Fruit fly (Drosophila melanogaster) whole organism, pupa: ENCODE measurements around the gene spir.

ENCODE experiments used
- CG10348 ChIP-seq: fragments of 200-800 bp; sonication (Bioruptor generic); IDR thresholded peaks from 2 replicates; pipeline ENCODE4 v1.3.6; 2022; ENCODE audit warnings: missing biosample characterization, missing genetic modification characterization
- CG12605 ChIP-seq: fragments of 200-800 bp; sonication (Bioruptor generic); IDR thresholded peaks from 2 replicates; pipeline ENCODE4 v1.3.6; 2022; ENCODE audit warnings: missing biosample characterization, missing genetic modification characterization
- CG13204 ChIP-seq: fragments of 200-800 bp; sonication (Bioruptor generic); optimal IDR thresholded peaks from 2 replicates; lab custom pipeline; 2018; ENCODE audit warnings: missing biosample characterization, mild to moderate bottlenecking, missing genetic modification characterization, moderate library complexity
- CG14655 ChIP-seq: fragments of 200-800 bp; sonication (Bioruptor generic); optimal IDR thresholded peaks from 3 replicates; lab custom pipeline; 2017; ENCODE audit warnings: mild to moderate bottlenecking, missing biosample characterization, missing genetic modification reagents, missing genetic modification characterization
- CG15710 ChIP-seq: fragments of 200-800 bp; sonication (Bioruptor generic); optimal IDR thresholded peaks from 2 replicates; lab custom pipeline; 2018; ENCODE audit warnings: missing biosample characterization, mild to moderate bottlenecking, missing genetic modification characterization, moderate library complexity
- CG17806 ChIP-seq: fragments of 200-800 bp; sonication (Bioruptor generic); optimal IDR thresholded peaks from 2 replicates; lab custom pipeline; 2018; ENCODE audit warnings: missing biosample characterization, mild to moderate bottlenecking, missing genetic modification characterization, moderate library complexity
- CG32121 ChIP-seq: fragments of 200-800 bp; sonication (Bioruptor generic); IDR thresholded peaks from 2 replicates; pipeline ENCODE4 v1.3.6; 2022; ENCODE audit warnings: missing biosample characterization, missing genetic modification characterization
- CG34367 ChIP-seq: fragments of 200-800 bp; sonication (Bioruptor generic); optimal IDR thresholded peaks from 2 replicates; lab custom pipeline; 2018; ENCODE audit warnings: missing biosample characterization, mild to moderate bottlenecking, missing genetic modification characterization
- CG4496 ChIP-seq: fragments of 200-800 bp; sonication (Bioruptor generic); IDR thresholded peaks from 3 replicates; pipeline ENCODE4 v1.3.6; 2022; ENCODE audit warnings: missing biosample characterization, missing genetic modification characterization
- CG8159 ChIP-seq: fragments of 200-800 bp; sonication (Bioruptor generic); optimal IDR thresholded peaks from 3 replicates; lab custom pipeline; 2018; ENCODE audit warnings: missing biosample characterization, mild to moderate bottlenecking, missing genetic modification characterization, moderate library complexity
- CG8301 ChIP-seq: fragments of 200-800 bp; sonication (Bioruptor generic); optimal IDR thresholded peaks from 2 replicates; lab custom pipeline; 2018; ENCODE audit warnings: missing biosample characterization, mild to moderate bottlenecking, missing genetic modification characterization
- CG9948 ChIP-seq: fragments of 200-800 bp; sonication (Bioruptor generic); optimal IDR thresholded peaks from 2 replicates; lab custom pipeline; 2018; ENCODE audit warnings: missing biosample characterization, mild to moderate bottlenecking, missing genetic modification characterization, moderate library complexity
- D1 ChIP-seq: fragments of 200-800 bp; sonication (Bioruptor generic); optimal IDR thresholded peaks from 2 replicates; lab custom pipeline; 2018; ENCODE audit warnings: missing biosample characterization, mild to moderate bottlenecking, missing genetic modification characterization, moderate library complexity
- EcR ChIP-seq: fragments of 200-800 bp; sonication (Bioruptor generic); optimal IDR thresholded peaks from 3 replicates; lab custom pipeline; 2019; ENCODE audit warnings: missing biosample characterization, missing genetic modification characterization, mild to moderate bottlenecking, moderate library complexity, missing genetic modification reagents
- Ets98B ChIP-seq: fragments of 200-800 bp; sonication (Bioruptor generic); IDR thresholded peaks from 2 replicates; pipeline ENCODE4 v1.3.6; 2022; ENCODE audit warnings: missing biosample characterization, missing genetic modification characterization
- Pif1A ChIP-seq: fragments of 200-800 bp; sonication (Bioruptor generic); optimal IDR thresholded peaks from 3 replicates; lab custom pipeline; 2016; ENCODE audit warnings: missing biosample characterization, missing genetic modification characterization
- Pif1B ChIP-seq: fragments of 200-800 bp; sonication (Bioruptor generic); optimal IDR thresholded peaks from 3 replicates; lab custom pipeline; 2016; ENCODE audit warnings: missing biosample characterization, missing genetic modification characterization
- Snoo ChIP-seq: fragments of 200-800 bp; sonication (Bioruptor generic); optimal IDR thresholded peaks from 3 replicates; lab custom pipeline; 2017; ENCODE audit warnings: missing biosample characterization, mild to moderate bottlenecking, missing genetic modification characterization, inconsistent platforms
- fd96Ca ChIP-seq: fragments of 200-800 bp; sonication (Bioruptor generic); IDR thresholded peaks from 3 replicates; pipeline ENCODE4 v1.3.6; 2022; ENCODE audit warnings: missing biosample characterization, missing genetic modification characterization
- gl ChIP-seq: fragments of 200-800 bp; sonication (Bioruptor generic); optimal IDR thresholded peaks from 2 replicates; lab custom pipeline; 2018; ENCODE audit warnings: missing biosample characterization, mild to moderate bottlenecking, missing genetic modification characterization
- rn ChIP-seq: fragments of 200-800 bp; sonication (Bioruptor generic); IDR thresholded peaks from 2 replicates; pipeline ENCODE4 v1.3.6; 2022; ENCODE audit warnings: missing biosample characterization, missing genetic modification characterization

Gene spir

DNA sequence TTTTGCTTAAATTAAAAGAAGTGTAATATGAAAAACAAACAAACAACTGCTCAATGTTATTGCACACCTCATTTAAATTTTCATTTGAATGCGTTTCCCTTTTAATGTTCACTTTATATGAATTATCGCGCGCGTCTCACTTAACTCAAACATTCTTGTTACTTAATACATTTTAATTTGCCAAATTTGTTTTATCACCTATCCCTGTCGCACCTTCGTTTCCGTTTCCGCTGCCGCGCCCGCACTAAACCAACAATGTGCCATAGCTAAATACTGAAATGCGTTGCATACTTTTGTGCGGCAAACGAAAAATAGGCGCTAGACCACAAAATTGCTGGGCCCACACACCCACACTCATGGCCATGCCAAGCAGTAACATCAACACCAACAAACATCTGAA, 23.8 kb upstream of the spir start:
- TF ChIP-seq Pif1A (peak; percentile 28), CG4496 (GFP tag; lab: Robert Waterston, UW) (peak; percentile 78), Snoo (peak; percentile 77), CG15710 (tag; lab: Kevin White, UChicago) (peak; percentile 30), CG10348 (GFP tag; lab: Robert Waterston, UW) (no peak), CG13204 (peak; percentile 40), Pif1B (GFP tag; lab: Kevin White, UChicago) (no peak), CG8301 (tag; lab: Kevin White, UChicago) (peak; percentile 4), CG34367 (tag; lab: Kevin White, UChicago) (peak; percentile 67), CG32121 (peak; percentile 53; the same call in 1 of the 2 replicates)
- TF ChIP-seq, all 21 proteins: peak for 8

DNA sequence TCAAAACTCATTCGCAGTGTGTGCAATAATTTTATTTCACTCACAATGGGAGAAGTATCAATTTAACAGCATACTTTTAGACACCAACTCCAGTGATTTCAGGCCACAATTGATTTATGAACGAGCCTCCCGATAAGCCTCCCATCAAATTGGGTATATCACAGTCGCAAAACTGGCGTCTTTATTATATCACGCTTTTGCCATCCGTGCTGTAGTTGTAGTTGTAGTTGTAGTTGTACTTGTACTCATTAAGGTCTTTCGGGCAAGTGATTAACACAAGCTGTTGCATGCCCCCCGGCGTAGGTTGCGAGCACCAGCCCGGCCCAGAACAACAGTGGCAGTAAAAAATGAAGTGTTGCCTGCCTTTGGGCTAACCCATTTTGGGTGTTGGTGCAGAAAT, 20.4 kb upstream of the spir start:
- TF ChIP-seq CG4496 (GFP tag; lab: Robert Waterston, UW) (no peak), CG17806 (tag; lab: Kevin White, UChicago) (no peak), fd96Ca (GFP tag; lab: Robert Waterston, UW) (no peak), EcR (no peak), D1 (no peak), CG10348 (GFP tag; lab: Robert Waterston, UW) (no peak), CG12605 (GFP tag; lab: Robert Waterston, UW) (no peak), CG14655 (GFP tag; lab: Kevin White, UChicago) (no peak), CG8159 (no peak), Snoo (no peak), CG13204 (no peak), CG8301 (tag; lab: Kevin White, UChicago) (no peak), Pif1B (GFP tag; lab: Kevin White, UChicago) (no peak)
- TF ChIP-seq, all 21 proteins: peak for 0

DNA sequence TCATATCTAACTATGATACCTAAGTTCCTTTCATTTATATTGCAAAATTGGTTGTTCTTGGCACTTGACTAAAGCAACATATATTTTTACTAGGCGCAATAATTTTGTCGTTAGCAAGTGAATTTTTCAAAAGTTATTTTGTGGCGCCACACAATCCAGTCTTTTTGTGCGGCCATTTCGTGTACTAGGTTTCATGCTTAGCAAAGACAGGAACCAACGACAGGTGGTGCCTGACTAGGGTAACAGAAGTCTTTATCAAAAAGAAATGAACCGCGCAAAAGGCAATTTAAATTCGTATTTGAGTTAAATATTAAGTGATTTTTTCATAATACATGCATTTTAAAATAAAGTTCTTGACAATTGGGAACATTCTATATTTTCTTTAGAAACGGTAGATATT, 17.1 kb upstream of the spir start:
- no peak for TF ChIP-seq CG17806 (tag; lab: Kevin White, UChicago)
- TF ChIP-seq D1, result peak; percentile 64

DNA sequence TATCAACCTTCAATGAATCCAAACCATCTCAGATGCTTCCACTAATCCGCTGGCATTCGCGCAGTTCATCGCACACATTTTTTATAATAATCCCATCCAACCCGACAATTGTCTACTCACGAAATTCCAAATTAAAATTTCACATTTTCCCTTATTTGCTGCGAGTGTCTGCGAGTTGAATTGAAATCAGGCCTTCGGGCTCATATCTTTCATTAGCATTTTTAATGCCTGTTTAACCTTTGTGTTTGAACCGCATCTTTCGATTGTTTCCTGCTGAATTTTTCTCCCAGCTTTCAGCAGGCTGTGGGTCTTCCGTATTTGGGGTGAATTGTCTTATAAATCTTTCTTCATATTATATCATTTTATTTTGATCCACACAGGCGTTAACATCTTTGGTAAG, 16.6 kb upstream of the spir start, which contains the start of gene CG12617:
TSS of gene CG12617 (plus strand) at position 301 of the 400 bp plus-strand sequence.
- TF ChIP-seq Pif1A (no peak), rn (no peak), CG4496 (GFP tag; lab: Robert Waterston, UW) (no peak), CG15710 (tag; lab: Kevin White, UChicago) (no peak), gl (tag; lab: Kevin White, UChicago) (no peak), fd96Ca (GFP tag; lab: Robert Waterston, UW) (no peak), Ets98B (GFP tag; lab: Robert Waterston, UW) (no peak), CG8301 (tag; lab: Kevin White, UChicago) (no peak), EcR (no peak), CG32121 (no peak), CG34367 (tag; lab: Kevin White, UChicago) (no peak), CG17806 (tag; lab: Kevin White, UChicago) (no peak), Pif1B (GFP tag; lab: Kevin White, UChicago) (no peak), D1 (no peak), CG10348 (GFP tag; lab: Robert Waterston, UW) (no peak), Snoo (no peak), CG14655 (GFP tag; lab: Kevin White, UChicago) (no peak), CG8159 (no peak)

DNA sequence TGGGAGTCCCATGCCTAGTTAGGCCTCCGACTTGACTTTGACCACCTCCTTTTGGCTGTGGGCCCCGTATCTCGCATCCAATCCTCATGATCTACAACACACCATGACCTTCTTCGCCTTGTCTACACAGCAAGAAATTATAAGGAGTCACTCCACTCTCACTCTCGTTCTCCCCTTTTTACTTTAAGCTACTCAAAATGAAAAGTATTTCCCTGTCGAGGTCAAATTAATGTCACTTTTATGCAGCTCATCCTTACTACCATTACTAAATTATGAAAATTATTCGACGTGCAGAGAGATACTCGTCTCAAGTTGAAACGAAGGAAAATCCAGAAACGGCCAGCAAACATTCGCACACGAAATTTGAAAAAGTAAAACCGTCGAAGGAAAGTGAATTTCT, 15.2 kb upstream of the spir start:
- peak; percentile 19 for TF ChIP-seq CG9948 (tag; lab: Kevin White, UChicago)
- TF ChIP-seq CG32121, result peak; percentile 17; the same call in 1 of the 2 replicates
- no peak for TF ChIP-seq EcR
- no peak for TF ChIP-seq gl (tag; lab: Kevin White, UChicago)
- no peak for TF ChIP-seq CG15710 (tag; lab: Kevin White, UChicago)
- TF ChIP-seq CG34367 (tag; lab: Kevin White, UChicago), result no peak
- no peak for TF ChIP-seq CG17806 (tag; lab: Kevin White, UChicago)
- peak; percentile 66; the same call in 2 of the 3 replicates for TF ChIP-seq fd96Ca (GFP tag; lab: Robert Waterston, UW)
- peak; percentile 19 for TF ChIP-seq Pif1A
- peak; percentile 51 for TF ChIP-seq Pif1B (GFP tag; lab: Kevin White, UChicago)
- TF ChIP-seq CG8301 (tag; lab: Kevin White, UChicago), result peak; percentile 19
- no peak for TF ChIP-seq CG8159
- no peak for TF ChIP-seq CG12605 (GFP tag; lab: Robert Waterston, UW)
- no peak for TF ChIP-seq rn
- TF ChIP-seq CG4496 (GFP tag; lab: Robert Waterston, UW), result 0 out of 3 replicates have a peak, but pooled peaks have one; percentile 52
- TF ChIP-seq D1, result no peak
- TF ChIP-seq CG14655 (GFP tag; lab: Kevin White, UChicago), result peak; percentile 32
- peak; percentile 66 for TF ChIP-seq Ets98B (GFP tag; lab: Robert Waterston, UW)
- TF ChIP-seq CG10348 (GFP tag; lab: Robert Waterston, UW), result no peak
- no peak for TF ChIP-seq Snoo
- no peak for TF ChIP-seq CG13204

DNA sequence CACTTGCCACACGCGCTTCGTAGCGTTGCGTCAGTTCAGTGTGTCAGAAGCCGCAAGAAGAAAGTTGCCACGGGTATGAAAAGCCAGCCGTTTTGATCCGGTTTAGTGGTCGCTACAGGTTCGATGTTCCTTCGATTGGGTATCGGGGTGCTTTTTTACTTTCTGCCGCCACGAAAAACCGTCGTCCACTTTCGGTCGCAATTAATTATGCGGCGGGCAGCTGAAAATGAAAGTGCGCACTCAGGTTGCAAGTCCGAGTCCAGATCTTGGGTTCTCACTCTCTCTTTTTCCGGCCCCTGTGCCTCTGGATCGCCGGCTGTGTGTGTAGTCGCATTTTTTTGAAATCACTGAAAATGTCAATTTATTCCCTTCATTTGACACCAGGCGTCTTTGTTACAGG, 14.1 kb upstream of the spir start:
- TF ChIP-seq Pif1A, result no peak
- TF ChIP-seq Snoo, result peak; percentile 25

DNA sequence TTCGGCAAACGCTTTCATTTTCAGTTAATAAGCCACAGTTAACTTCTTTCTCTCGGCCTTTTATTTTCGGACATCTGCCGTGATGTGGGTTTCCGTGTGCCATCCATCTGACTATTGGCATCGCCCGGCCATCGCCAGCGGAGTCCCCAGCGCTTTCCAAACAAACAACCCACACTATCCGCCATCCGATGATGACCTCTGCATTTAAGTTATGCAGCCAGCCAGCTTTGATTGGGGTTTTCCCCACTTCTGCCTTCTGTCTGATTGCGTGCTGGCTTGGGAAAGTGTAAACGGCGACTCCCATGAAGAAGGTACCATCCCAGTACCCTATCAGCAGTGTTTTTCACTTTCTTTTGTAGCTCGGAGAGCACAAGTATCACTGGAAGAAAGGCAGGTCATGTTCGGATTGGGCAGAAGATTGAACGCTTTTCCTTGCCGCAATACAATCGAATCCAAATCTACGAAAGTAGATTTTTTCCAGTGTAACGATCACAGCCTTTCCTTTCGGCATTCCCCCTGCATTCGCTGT, 2.2 kb downstream of the spir start:
- TF ChIP-seq Pif1A (no peak), CG32121 (no peak), CG8301 (tag; lab: Kevin White, UChicago) (no peak), CG4496 (GFP tag; lab: Robert Waterston, UW) (no peak), CG8159 (no peak), EcR (no peak), CG15710 (tag; lab: Kevin White, UChicago) (no peak), CG10348 (GFP tag; lab: Robert Waterston, UW) (no peak), Snoo (no peak), D1 (no peak), Pif1B (GFP tag; lab: Kevin White, UChicago) (no peak), CG17806 (tag; lab: Kevin White, UChicago) (no peak), Ets98B (GFP tag; lab: Robert Waterston, UW) (no peak), gl (tag; lab: Kevin White, UChicago) (no peak), fd96Ca (GFP tag; lab: Robert Waterston, UW) (no peak), CG9948 (tag; lab: Kevin White, UChicago) (no peak), CG34367 (tag; lab: Kevin White, UChicago) (no peak), CG13204 (no peak)
